Fruit fly (Drosophila melanogaster) whole organism: ENCODE results near the gene CG10959.

Source experiments
- CG8478 ChIP-seq: fragments of >200 bp; optimal IDR thresholded peaks from 2 replicates; lab custom pipeline; 2018; ENCODE audit warnings: inconsistent platforms
- Dll ChIP-seq: fragments of >200 bp; optimal IDR thresholded peaks from 2 replicates; lab custom pipeline; 2017
- EcR ChIP-seq, 2 experiments: fragments of >200 bp; optimal IDR thresholded peaks; 2 replicates each; lab custom pipeline; 2017; ENCODE audit warnings: missing biosample characterization in 2 of 2, missing genetic modification characterization in 2 of 2, missing genetic modification reagents in 2 of 2
- pan ChIP-seq: fragments of >200 bp; optimal IDR thresholded peaks from 2 replicates; lab custom pipeline; 2017
- psq ChIP-seq: fragments of >200 bp; optimal IDR thresholded peaks from 2 replicates; lab custom pipeline; 2017
- usp ChIP-seq: fragments of >200 bp; optimal IDR thresholded peaks from 2 replicates; lab custom pipeline; 2017; ENCODE audit warnings: missing biosample characterization, missing genetic modification characterization, mixed read lengths

The CG10959 gene

DNA sequence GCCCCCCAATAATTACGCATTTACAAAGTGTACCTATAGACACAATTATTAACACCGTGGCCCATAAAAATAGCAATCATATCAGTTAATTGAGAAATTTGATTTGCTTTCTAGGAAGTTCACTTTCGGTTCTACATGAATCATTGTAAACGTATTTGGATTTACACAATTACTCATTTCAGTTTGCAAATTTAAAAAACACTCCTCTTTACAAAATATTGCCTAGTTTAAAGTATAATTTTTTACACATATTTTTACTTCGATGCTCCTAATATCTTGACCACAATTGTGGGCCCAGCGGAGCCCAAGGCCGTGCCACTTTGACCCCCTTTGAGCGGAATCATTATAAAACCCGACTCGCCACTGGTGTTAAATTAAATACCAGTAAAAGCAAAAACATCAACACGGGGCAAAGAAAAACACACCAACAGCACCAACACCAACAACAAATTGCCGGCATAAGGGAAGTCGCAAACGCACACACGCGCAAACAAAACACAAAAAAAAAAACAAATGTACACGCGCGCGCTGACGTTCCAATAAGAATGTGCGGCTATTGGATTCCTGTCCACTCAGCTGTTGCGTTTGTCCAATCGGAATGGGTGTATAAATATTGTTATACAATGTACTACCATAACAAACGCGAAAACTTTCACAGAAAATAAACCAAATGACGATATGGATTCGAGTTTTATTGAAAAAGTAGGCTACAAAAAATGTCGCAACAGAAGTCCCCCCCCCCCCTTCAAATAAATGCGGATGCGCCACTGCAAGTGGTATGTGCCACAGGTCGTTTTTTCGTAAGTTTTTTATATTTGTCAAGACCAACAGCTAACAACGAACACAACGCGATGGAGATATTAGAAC is 33.9 kb upstream of the CG10959 start:
- TF ChIP-seq psq (lab: Kevin White, UChicago) (no peak), CG8478 (lab: Kevin White, UChicago) (no peak), Dll (lab: Kevin White, UChicago) (no peak), pan (lab: Kevin White, UChicago) (no peak), usp (GFP tag; lab: Kevin White, UChicago) (no peak), EcR (GFP tag; optimal IDR thresholded peaks at IDR 0.05; lab: Kevin White, UChicago) (no peak)

DNA sequence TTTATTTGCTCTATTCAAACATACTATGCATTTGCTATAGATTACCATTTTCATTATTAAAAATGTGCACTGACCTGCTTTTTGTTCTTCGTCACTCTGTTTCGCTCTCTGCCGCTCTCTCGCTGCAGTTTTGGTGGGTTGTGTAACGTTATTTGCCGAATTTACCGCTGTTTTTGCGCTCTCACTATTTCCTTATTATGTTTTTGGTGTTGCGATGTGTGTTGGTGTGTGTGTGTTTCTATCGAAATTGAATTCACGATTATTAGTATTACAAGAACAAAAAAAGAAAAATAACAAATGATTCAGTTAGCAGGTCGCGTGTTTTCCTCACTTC is 33.3 kb upstream of the CG10959 start:
- no peak for TF ChIP-seq EcR (GFP tag; optimal IDR thresholded peaks at IDR 0.05; lab: Kevin White, UChicago)
- TF ChIP-seq Dll (lab: Kevin White, UChicago): no peak
- no peak for TF ChIP-seq psq (lab: Kevin White, UChicago)
- TF ChIP-seq CG8478 (lab: Kevin White, UChicago): no peak
- no peak for TF ChIP-seq pan (lab: Kevin White, UChicago)
- no peak for TF ChIP-seq usp (GFP tag; lab: Kevin White, UChicago)

DNA sequence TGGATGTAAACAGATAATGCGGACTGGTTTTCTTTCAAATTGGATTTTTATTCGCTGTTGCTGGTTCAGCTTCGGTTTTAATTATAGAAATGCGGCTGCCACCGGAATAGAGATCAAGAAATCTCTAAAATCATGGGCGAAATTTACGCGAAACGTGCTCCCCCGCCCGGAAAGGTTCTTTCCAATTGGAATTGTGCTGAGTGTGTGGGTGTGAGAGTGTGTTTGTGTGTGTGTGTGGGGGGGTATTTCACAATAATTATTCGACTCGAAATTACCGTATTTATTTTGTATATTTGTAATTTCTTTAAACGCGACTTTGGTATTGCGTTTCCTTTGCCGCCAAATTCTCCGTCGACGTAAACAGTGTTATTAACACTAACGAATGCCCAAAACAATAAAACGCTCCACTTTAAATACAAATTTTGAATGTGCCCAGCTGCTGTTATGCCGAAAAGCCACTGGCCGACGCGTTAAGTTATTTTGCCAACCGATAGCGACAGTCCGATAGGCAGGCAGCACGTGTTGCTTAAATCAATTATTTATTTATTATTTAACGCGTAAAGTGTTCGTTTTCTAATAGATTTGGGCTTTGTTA is 32.8 kb upstream of the CG10959 start, which contains the start of gene Gclc:
Gene Gclc (minus strand): TSS at position 431 of the 595 bp plus-strand sequence.
- TF ChIP-seq Dll (lab: Kevin White, UChicago) (no peak), usp (GFP tag; lab: Kevin White, UChicago) (no peak), pan (lab: Kevin White, UChicago) (no peak), psq (lab: Kevin White, UChicago) (no peak), CG8478 (lab: Kevin White, UChicago) (no peak)

DNA sequence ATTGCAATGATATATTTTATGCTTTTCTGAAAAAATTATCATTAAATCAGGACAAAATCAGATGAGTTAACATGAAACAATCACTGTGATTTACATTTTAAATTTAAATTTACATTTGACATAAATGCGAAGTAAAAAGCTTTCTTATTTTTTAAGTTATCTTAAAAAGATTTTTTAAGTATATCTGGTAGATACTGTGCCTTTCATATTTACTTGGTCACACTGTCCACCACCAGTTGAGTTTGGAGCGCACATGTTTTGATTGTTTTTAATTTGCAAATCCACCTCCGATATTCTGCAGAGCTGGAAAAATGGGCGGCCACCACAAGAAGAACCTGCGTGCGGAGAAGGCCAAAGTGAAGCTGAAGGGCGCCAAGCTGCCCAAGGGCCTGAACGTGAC is 31.8 kb upstream of the CG10959 start, which contains the start of gene CG1575:
Gene CG1575 (plus strand): TSS at position 200 of the 400 bp plus-strand sequence.
- no peak for TF ChIP-seq EcR (GFP tag; optimal IDR thresholded peaks at IDR 0.05; lab: Kevin White, UChicago)
- no peak for TF ChIP-seq Dll (lab: Kevin White, UChicago)
- no peak for TF ChIP-seq CG8478 (lab: Kevin White, UChicago)
- no peak for TF ChIP-seq usp (GFP tag; lab: Kevin White, UChicago)
- TF ChIP-seq psq (lab: Kevin White, UChicago): no peak
- no peak for TF ChIP-seq pan (lab: Kevin White, UChicago)

DNA sequence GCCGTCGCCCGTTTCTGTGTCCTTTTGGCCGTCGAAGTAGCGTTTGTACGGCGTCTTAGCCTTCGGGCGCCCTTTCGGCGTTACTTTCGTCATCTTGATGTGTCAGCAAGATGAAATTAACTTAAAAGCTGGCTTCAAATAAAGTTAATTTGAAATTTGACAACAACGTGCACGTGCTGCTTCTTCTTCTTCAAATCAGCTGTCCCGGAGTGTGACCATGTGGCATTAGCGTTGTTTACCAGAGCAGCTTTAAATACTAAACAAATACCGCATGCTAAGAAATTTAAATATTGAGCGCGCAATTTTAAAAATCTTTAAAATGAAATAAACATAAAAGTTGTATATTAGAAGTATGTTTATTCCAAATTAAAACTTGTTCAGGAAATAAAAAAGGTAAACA is 27.6 kb upstream of the CG10959 start, which contains the start of gene CG2260:
Gene CG2260 (minus strand): TSS at position 209 of the 400 bp plus-strand sequence.
- no peak for TF ChIP-seq psq (lab: Kevin White, UChicago)
- TF ChIP-seq usp (GFP tag; lab: Kevin White, UChicago): no peak

DNA sequence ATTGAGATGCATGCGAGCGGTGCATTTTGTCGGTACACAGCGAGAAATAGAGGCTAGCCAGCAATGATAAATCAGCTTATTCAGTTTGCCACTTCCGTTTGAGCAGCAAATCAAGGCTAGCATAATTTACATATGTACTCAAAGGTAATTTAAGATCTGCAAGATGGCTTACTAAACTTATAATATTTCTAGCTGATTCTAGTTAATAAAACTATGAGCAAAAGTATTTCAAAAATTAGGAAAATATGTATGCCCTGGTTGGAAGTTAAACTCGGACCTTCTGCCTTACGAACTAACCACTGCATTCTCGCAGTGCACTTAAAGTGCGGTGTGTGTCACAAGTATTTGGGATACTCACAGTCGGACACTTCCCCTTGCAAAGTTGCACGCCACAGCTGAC is 25.7 kb upstream of the CG10959 start:
- TF ChIP-seq usp (GFP tag; lab: Kevin White, UChicago): no peak
- no peak for TF ChIP-seq pan (lab: Kevin White, UChicago)
- no peak for TF ChIP-seq EcR (GFP tag; optimal IDR thresholded peaks at IDR 0.05; lab: Kevin White, UChicago)
- TF ChIP-seq psq (lab: Kevin White, UChicago): no peak
- TF ChIP-seq CG8478 (lab: Kevin White, UChicago): no peak

DNA sequence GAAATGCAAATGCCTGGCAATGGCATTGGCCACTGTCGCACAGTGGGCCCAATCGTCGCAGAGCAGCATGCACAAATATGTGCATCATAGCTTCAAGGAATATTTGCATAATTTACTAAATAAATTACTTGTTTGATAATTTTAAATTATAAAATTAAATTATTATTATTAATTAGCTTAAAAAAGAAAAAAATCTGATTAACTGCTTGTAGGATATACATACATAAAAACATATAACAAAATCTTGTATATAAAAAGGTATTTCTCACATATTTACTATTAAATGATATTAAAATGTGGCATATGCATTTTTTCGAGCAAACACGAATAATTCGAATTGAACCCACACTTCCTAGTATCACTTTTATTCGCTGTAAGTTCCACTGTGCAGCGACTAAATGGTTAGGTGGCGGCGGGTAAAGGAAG is 23.3 kb upstream of the CG10959 start:
- TF ChIP-seq pan (lab: Kevin White, UChicago) (no peak), Dll (lab: Kevin White, UChicago) (no peak), CG8478 (lab: Kevin White, UChicago) (no peak), EcR (GFP tag; optimal IDR thresholded peaks at IDR 0.05; lab: Kevin White, UChicago) (no peak), psq (lab: Kevin White, UChicago) (no peak), usp (GFP tag; lab: Kevin White, UChicago) (no peak)

DNA sequence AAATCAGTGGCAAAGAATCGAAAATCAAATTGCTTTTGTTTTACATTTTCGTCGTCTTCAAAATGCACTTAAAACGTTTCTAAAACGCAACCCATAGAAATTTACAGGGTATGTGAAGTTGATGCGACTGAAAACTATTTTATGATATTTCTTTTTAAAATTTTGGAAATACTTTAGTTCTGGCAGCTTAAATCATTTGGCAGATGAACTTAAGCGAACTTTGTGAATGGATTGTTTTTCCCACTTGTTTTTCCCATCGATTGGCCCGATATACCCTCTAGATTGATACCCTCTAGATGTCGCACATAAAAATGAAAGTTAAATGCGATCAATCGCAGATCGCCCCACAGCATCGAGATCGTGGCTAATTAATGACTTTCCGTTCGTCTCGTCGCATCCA is 22.4 kb upstream of the CG10959 start:
- TF ChIP-seq CG8478 (lab: Kevin White, UChicago) (no peak), usp (GFP tag; lab: Kevin White, UChicago) (no peak), EcR (GFP tag; optimal IDR thresholded peaks at IDR 0.05; lab: Kevin White, UChicago) (no peak), Dll (lab: Kevin White, UChicago) (no peak), psq (lab: Kevin White, UChicago) (no peak), pan (lab: Kevin White, UChicago) (no peak)

DNA sequence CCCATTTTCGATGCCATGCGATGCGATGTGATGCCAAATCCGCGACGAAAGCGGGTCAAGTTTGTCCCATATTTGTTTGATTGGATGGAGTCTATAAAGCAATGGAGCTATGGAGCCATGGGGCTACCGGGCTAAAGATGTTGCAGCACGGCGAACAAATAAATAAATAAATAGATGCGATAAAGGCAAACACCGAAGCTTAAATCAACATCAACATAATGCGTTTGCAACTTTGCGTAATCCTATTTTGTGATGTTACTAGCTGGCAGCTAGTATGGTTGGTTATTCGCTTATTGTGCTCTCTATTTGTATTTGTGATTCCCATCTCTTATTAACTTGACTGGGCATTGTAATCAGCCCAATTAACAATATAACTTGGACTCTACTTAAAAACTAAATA is 20.4 kb upstream of the CG10959 start:
- no peak for TF ChIP-seq Dll (lab: Kevin White, UChicago)
- TF ChIP-seq pan (lab: Kevin White, UChicago): no peak
- TF ChIP-seq CG8478 (lab: Kevin White, UChicago): no peak
- TF ChIP-seq psq (lab: Kevin White, UChicago): no peak
- no peak for TF ChIP-seq EcR (GFP tag; optimal IDR thresholded peaks at IDR 0.05; lab: Kevin White, UChicago)
- no peak for TF ChIP-seq usp (GFP tag; lab: Kevin White, UChicago)

DNA sequence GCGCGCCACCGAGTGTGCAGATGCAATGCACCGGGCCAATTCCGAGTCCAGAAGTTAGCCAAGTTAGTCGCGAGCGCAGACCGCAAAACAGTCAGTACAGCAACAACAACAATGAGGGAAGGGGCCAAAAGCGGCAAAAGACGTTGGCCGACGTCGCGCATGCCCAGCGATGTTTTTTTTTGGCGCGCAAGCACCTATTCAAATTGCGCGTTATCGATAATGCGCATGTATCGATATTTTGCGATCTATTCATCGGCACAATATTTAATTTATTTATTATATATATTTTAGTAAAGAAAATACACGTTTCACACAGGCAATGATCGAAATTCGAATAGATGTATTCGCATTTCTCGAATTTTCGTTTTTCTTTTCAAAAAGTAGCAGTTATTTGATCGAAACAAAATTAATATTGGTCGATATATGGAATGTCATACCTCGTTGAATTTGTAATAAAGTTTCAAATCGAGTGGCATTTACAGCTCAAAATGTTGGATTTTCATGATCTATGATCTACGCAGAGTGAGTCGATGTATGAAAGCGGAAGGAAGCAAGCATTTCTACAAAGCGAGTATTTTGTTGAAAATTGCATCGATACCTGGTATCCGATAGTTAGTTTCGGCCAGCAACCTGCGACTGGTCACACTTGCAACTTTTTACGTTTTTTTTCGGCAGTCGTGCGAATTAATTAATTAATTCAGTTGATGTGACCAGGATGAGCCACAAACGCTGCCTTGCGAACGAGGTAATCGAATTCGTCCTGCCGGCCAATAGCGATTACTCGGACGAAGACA is 19.2 kb upstream of the CG10959 start, which contains the start of gene CG2116:
Gene CG2116 (plus strand): TSS at position 609 of the 794 bp plus-strand sequence.
- TF ChIP-seq usp (GFP tag; lab: Kevin White, UChicago) (no peak), pan (lab: Kevin White, UChicago) (no peak), CG8478 (lab: Kevin White, UChicago) (no peak), EcR (GFP tag; optimal IDR thresholded peaks at IDR 0.05; lab: Kevin White, UChicago) (no peak), psq (lab: Kevin White, UChicago) (no peak), Dll (lab: Kevin White, UChicago) (no peak)
